Worm (Caenorhabditis elegans) whole organism, mixed stage, embryonic: ENCODE data around the gene gei-1.

ENCODE experiments used
- blmp-1 ChIP-seq: fragments of 150-350 bp; optimal IDR thresholded peaks from 2 replicates; lab custom pipeline; 2014; ENCODE audit warnings: missing biosample characterization, missing genetic modification characterization
- ceh-83 ChIP-seq: fragments of 200-800 bp; sonication (Bioruptor generic); optimal IDR thresholded peaks from 2 replicates; lab custom pipeline; 2018; ENCODE audit warnings: mild to moderate bottlenecking, missing genetic modification characterization, missing compliant biosample characterization
- cnd-1 ChIP-seq: fragments of 200-800 bp; sonication (Bioruptor generic); optimal IDR thresholded peaks from 2 replicates; lab custom pipeline; 2018; ENCODE audit warnings: mild to moderate bottlenecking, missing genetic modification characterization, missing compliant biosample characterization
- elt-1 ChIP-seq: sonication (generic microtip); optimal IDR thresholded peaks from 2 replicates; lab custom pipeline; 2017; ENCODE audit warnings: missing genetic modification characterization, mild to moderate bottlenecking, missing compliant biosample characterization, antibody characterized with exemption, moderate library complexity, borderline replicate concordance; ENCODE audit not compliant: insufficient read depth
- ham-2 ChIP-seq: fragments of 200-800 bp; sonication (Bioruptor generic); optimal IDR thresholded peaks from 2 replicates; lab custom pipeline; 2018; ENCODE audit warnings: mild to moderate bottlenecking, missing genetic modification characterization, missing compliant biosample characterization
- lin-13 ChIP-seq: fragments of 150-350 bp; optimal IDR thresholded peaks from 2 replicates; lab custom pipeline; 2014; ENCODE audit warnings: missing biosample characterization, missing genetic modification characterization
- mab-5 ChIP-seq: fragments of 150-350 bp; optimal IDR thresholded peaks from 2 replicates; lab custom pipeline; 2014; ENCODE audit warnings: missing biosample characterization, missing genetic modification characterization
- nhr-12 ChIP-seq: fragments of 150-350 bp; optimal IDR thresholded peaks from 2 replicates; lab custom pipeline; 2014; ENCODE audit warnings: missing biosample characterization, missing genetic modification characterization
- nhr-76 ChIP-seq: sonication (generic microtip); optimal IDR thresholded peaks from 2 replicates; lab custom pipeline; 2017; ENCODE audit warnings: missing biosample characterization, missing genetic modification characterization
- pha-4 ChIP-seq: fragments of 150-350 bp; optimal IDR thresholded peaks from 2 replicates; lab custom pipeline; 2018; ENCODE audit warnings: missing biosample characterization, missing genetic modification reagents, missing genetic modification characterization
- sem-2 ChIP-seq: fragments of 200-800 bp; sonication (Bioruptor generic); optimal IDR thresholded peaks from 2 replicates; lab custom pipeline; 2018; ENCODE audit warnings: mild to moderate bottlenecking, missing genetic modification characterization, missing compliant biosample characterization
- sptf-1 ChIP-seq: sonication (generic microtip); optimal IDR thresholded peaks from 2 replicates; lab custom pipeline; 2017; ENCODE audit warnings: mild to moderate bottlenecking, missing genetic modification characterization, moderate library complexity, missing compliant biosample characterization
- ztf-11 ChIP-seq: fragments of 150-350 bp; optimal IDR thresholded peaks from 2 replicates; lab custom pipeline; 2014; ENCODE audit warnings: missing biosample characterization, missing genetic modification characterization

DNA sequence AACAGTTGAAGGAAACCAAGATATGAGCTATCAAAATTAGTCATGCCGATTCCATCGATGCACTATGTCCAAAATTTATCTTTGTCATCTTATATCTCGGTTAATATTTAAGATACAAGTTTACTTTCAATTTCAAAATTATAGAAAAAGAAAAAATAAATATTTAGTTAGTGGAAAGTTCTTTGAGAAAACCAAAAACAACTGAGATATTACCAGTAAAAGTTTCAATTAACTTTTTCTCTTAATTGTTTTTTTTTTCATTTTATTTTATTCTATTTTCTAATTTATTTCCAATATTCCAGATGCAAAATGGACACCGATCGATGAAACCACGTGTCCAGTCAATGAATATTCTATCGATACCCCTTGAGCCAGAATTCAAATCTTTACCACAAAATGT is at the start of gene gei-1:
- TF ChIP-seq lin-13 (no peak), cnd-1 (tag; lab: Kevin White, UChicago) (no peak), nhr-76 (no peak), mab-5 (tag; lab: Kevin White, UChicago) (no peak), blmp-1 (tag; lab: Kevin White, UChicago) (no peak), elt-1 (no peak), pha-4 (no peak), sptf-1 (tag; lab: Kevin White, UChicago) (no peak), nhr-12 (tag; lab: Kevin White, UChicago) (no peak), ceh-83 (GFP tag; lab: Kevin White, UChicago) (no peak), ham-2 (GFP tag; lab: Kevin White, UChicago) (no peak), ztf-11 (tag; lab: Kevin White, UChicago) (no peak), sem-2 (GFP tag; lab: Kevin White, UChicago) (no peak)
